Fruit fly (Drosophila melanogaster): Measurements from ENCODE around the gene Vm34Ca.

Gene Vm34Ca

dm6 chr2L:13378488-13378964 is 32.9 kb downstream of the Vm34Ca start, which contains the start of the genes CG9302 and beta'COP:
TSS of gene CG9302 (minus strand) at chr2L:13378538.
TSS of gene beta'COP (plus strand) at chr2L:13378902.
- TF ChIP-seq HLH106 (tag; optimal IDR thresholded peaks at IDR 0.05) (peak; percentile 86), woc (GFP tag; optimal IDR thresholded peaks at IDR 0.05) (peak; percentile 83), psq (GFP tag; optimal IDR thresholded peaks at IDR 0.05) (peak; percentile 61), GATAd (GFP tag; optimal IDR thresholded peaks at IDR 0.05) (peak; percentile 12), h (GFP tag; optimal IDR thresholded peaks at IDR 0.05) (no peak), CG9705 (GFP tag; optimal IDR thresholded peaks at IDR 0.05) (peak; percentile 66), foxo (GFP tag; optimal IDR thresholded peaks at IDR 0.05) (peak in 1 of 2 experiments; percentile 80), Sp1 (GFP tag; optimal IDR thresholded peaks at IDR 0.05) (peak; percentile 77), Myc (optimal IDR thresholded peaks at IDR 0.05) (peak; percentile 97), tai (GFP tag; optimal IDR thresholded peaks at IDR 0.05) (no peak), ey (GFP tag; optimal IDR thresholded peaks at IDR 0.05) (peak; percentile 35), Jra (GFP tag; optimal IDR thresholded peaks at IDR 0.05) (no peak), OdsH (GFP tag; optimal IDR thresholded peaks at IDR 0.05) (peak; percentile 63), sv (GFP tag; optimal IDR thresholded peaks at IDR 0.05) (peak; percentile 53), Rel (GFP tag; optimal IDR thresholded peaks at IDR 0.05) (no peak), Rel (tag; optimal IDR thresholded peaks at IDR 0.05) (peak; percentile 25)

dm6 chr2L:13376086-13376485 is 35.3 kb downstream of the Vm34Ca start:
- no peak for TF ChIP-seq pan (optimal IDR thresholded peaks at IDR 0.05)
- no peak for TF ChIP-seq CG9705 (GFP tag; optimal IDR thresholded peaks at IDR 0.05)
- TF ChIP-seq Jra (GFP tag; optimal IDR thresholded peaks at IDR 0.05) = no peak
- no peak for TF ChIP-seq foxo (GFP tag; optimal IDR thresholded peaks at IDR 0.05)
- TF ChIP-seq Rel (GFP tag; optimal IDR thresholded peaks at IDR 0.05) = no peak
- no peak for TF ChIP-seq Rel (tag; optimal IDR thresholded peaks at IDR 0.05)
- TF ChIP-seq N (GFP tag; optimal IDR thresholded peaks at IDR 0.05) = no peak
- no peak for TF ChIP-seq usp (GFP tag; optimal IDR thresholded peaks at IDR 0.05)
- TF ChIP-seq OdsH (GFP tag; optimal IDR thresholded peaks at IDR 0.05) = no peak
- TF ChIP-seq Hr78 (GFP tag; optimal IDR thresholded peaks at IDR 0.05) = no peak

DNA sequence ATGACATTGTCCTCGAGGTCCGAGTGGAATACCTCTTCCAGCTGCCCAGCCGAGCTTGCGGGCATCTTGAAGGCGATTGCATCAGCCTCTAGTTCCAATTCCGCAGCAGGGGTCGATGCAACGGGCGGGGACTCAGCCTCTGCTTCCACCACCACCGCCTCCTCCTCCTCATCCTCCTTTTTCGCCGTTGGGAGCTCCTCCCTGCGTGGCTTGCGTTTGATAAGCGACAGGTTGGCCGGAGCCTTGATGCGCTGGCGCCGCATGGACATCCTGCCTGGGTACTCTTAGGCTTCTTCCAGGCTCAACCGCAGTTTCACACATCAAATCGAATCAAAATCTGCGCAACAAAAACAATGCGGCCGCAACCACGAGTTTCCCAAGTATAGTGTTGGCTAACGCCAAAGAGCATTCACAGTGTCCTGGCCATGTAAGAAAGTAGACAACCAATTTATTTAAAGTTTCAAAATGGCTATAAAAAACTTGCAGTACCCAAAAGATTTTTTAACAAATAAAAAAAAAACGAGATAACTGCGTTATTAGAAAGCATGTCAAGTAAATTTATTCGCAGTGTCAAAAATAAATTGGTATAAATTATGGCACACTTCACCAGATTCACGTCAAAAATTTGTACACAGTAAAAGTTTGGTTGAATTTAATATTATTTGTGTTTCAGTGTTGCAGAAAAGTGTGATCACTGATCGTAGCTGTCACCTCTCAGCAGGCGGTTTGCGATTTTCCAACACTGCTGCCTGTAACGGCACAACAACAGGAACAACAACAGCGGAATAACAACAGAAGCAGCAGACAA is 37.8 kb downstream of the Vm34Ca start, which contains the start of the genes Bdp1 and CG6565:
TSS of gene Bdp1 (minus strand) at position 456 of the 808 bp plus-strand sequence.
TSS of gene CG6565 (plus strand) at position 585 of the 808 bp plus-strand sequence.
- peak; percentile 98 for TF ChIP-seq Jra (GFP tag; optimal IDR thresholded peaks at IDR 0.05)
- TF ChIP-seq Hr83 (GFP tag; optimal IDR thresholded peaks at IDR 0.05; ENCODE audit: poor library complexity, severe bottlenecking) = peak; percentile 19
- TF ChIP-seq h (GFP tag; optimal IDR thresholded peaks at IDR 0.05) = peak; percentile 98
- peak; percentile 99 for TF ChIP-seq sv (GFP tag; optimal IDR thresholded peaks at IDR 0.05)
- TF ChIP-seq GATAd (GFP tag; optimal IDR thresholded peaks at IDR 0.05) = peak; percentile 93
- TF ChIP-seq CrebA (GFP tag; optimal IDR thresholded peaks at IDR 0.05; ENCODE audit: borderline replicate concordance) = no peak
- no peak for TF ChIP-seq Dif (GFP tag; optimal IDR thresholded peaks at IDR 0.05; ENCODE audit: partially characterized antibody)
- TF ChIP-seq Sp1 (GFP tag; optimal IDR thresholded peaks at IDR 0.05) = peak; percentile 95
- no peak for TF ChIP-seq Rel (GFP tag; optimal IDR thresholded peaks at IDR 0.05)
- peak; percentile 69 for TF ChIP-seq Rel (tag; optimal IDR thresholded peaks at IDR 0.05)
- peak; percentile 96 for TF ChIP-seq Hnf4 (GFP tag; optimal IDR thresholded peaks at IDR 0.05)
- TF ChIP-seq HLH106 (tag; optimal IDR thresholded peaks at IDR 0.05) = peak; percentile 96
- TF ChIP-seq jim (GFP tag; optimal IDR thresholded peaks at IDR 0.05) = peak; percentile 62
- TF ChIP-seq foxo (GFP tag; optimal IDR thresholded peaks at IDR 0.05) = peak; percentile 78 to 98
- peak; percentile 97 for TF ChIP-seq rgr (GFP tag; optimal IDR thresholded peaks at IDR 0.05)
- TF ChIP-seq fru (GFP tag; optimal IDR thresholded peaks at IDR 0.05) = peak; percentile 98
- TF ChIP-seq usp (GFP tag; optimal IDR thresholded peaks at IDR 0.05) = no peak
- TF ChIP-seq Vsx2 (GFP tag; optimal IDR thresholded peaks at IDR 0.05; ENCODE audit: partially characterized antibody) = no peak
- TF ChIP-seq N (GFP tag; optimal IDR thresholded peaks at IDR 0.05) = no peak
- TF ChIP-seq dmrt93B (GFP tag; optimal IDR thresholded peaks at IDR 0.05) = peak; percentile 98
- TF ChIP-seq CG32264 (GFP tag; optimal IDR thresholded peaks at IDR 0.05) = peak; percentile 89
- peak; percentile 97 for TF ChIP-seq br (GFP tag; optimal IDR thresholded peaks at IDR 0.05)
- TF ChIP-seq ey (GFP tag; optimal IDR thresholded peaks at IDR 0.05) = peak; percentile 98
- TF ChIP-seq sage (GFP tag; optimal IDR thresholded peaks at IDR 0.05) = no peak
- no peak for TF ChIP-seq Hr78 (GFP tag; optimal IDR thresholded peaks at IDR 0.05)
- TF ChIP-seq woc (GFP tag; optimal IDR thresholded peaks at IDR 0.05) = peak; percentile 99
- no peak for TF ChIP-seq dl (GFP tag; optimal IDR thresholded peaks at IDR 0.05; ENCODE audit: insufficient read depth in 1 of 2, partially characterized antibody in 2 of 2)
- no peak for TF ChIP-seq brk (GFP tag; optimal IDR thresholded peaks at IDR 0.05)
- TF ChIP-seq psq (GFP tag; optimal IDR thresholded peaks at IDR 0.05) = peak; percentile 94
- TF ChIP-seq Mio (GFP tag; optimal IDR thresholded peaks at IDR 0.05) = peak; percentile 77
- no peak for TF ChIP-seq tai (GFP tag; optimal IDR thresholded peaks at IDR 0.05)
- TF ChIP-seq dsf (GFP tag; optimal IDR thresholded peaks at IDR 0.05; ENCODE audit: borderline replicate concordance) = peak; percentile 96
- no peak for TF ChIP-seq Abd-B (GFP tag; optimal IDR thresholded peaks at IDR 0.05)
- peak; percentile 96 for TF ChIP-seq OdsH (GFP tag; optimal IDR thresholded peaks at IDR 0.05)
- TF ChIP-seq Dfd (GFP tag; optimal IDR thresholded peaks at IDR 0.05) = no peak
- no peak for TF ChIP-seq pan (optimal IDR thresholded peaks at IDR 0.05)
- TF ChIP-seq Myc (optimal IDR thresholded peaks at IDR 0.05) = peak; percentile 92
- no peak for TF ChIP-seq lola (GFP tag; optimal IDR thresholded peaks at IDR 0.05)
- TF ChIP-seq CG9705 (GFP tag; optimal IDR thresholded peaks at IDR 0.05) = peak; percentile 96

Data from whole organism, wandering third instar larva.